Worm (Caenorhabditis elegans): ENCODE measurements around the gene F45E1.5.
A peak's percentile ranks its signal among the peaks of the same experiment; 100 is the strongest.

Gene F45E1.5

ce11 chrX:8019665-8020064 is 43.2 kb downstream of the F45E1.5 start:
- TF ChIP-seq gmeb-1 (tag; optimal IDR thresholded peaks at IDR 0.05) (peak; percentile 47), nhr-23 (tag; optimal IDR thresholded peaks at IDR 0.05) (no peak), egl-27 (tag; optimal IDR thresholded peaks at IDR 0.05) (peak; percentile 72), nhr-129 (tag; optimal IDR thresholded peaks at IDR 0.05) (peak; percentile 93), ceh-82 (tag; optimal IDR thresholded peaks at IDR 0.05) (no peak), R02D3.7 (tag; optimal IDR thresholded peaks at IDR 0.05) (no peak), snpc-4 (tag; optimal IDR thresholded peaks at IDR 0.05) (peak; percentile 56), ZK546.5 (tag; optimal IDR thresholded peaks at IDR 0.05) (no peak), unc-55 (GFP tag; optimal IDR thresholded peaks at IDR 0.05) (peak; percentile 76), skn-1 (tag; optimal IDR thresholded peaks at IDR 0.05) (no peak), ztf-4 (tag; optimal IDR thresholded peaks at IDR 0.05) (peak; percentile 49), nhr-21 (tag; optimal IDR thresholded peaks at IDR 0.05) (peak; percentile 85), elt-1 (tag; optimal IDR thresholded peaks at IDR 0.05) (no peak), C34F6.9 (tag; optimal IDR thresholded peaks at IDR 0.05) (peak; percentile 83), nhr-77 (tag; optimal IDR thresholded peaks at IDR 0.05) (no peak), nhr-12 (tag; optimal IDR thresholded peaks at IDR 0.05) (no peak), mab-5 (tag; optimal IDR thresholded peaks at IDR 0.05) (peak; percentile 4), lin-11 (tag; optimal IDR thresholded peaks at IDR 0.05) (peak; percentile 68), ama-1 (optimal IDR thresholded peaks at IDR 0.05) (peak; percentile 87), unc-62 (GFP tag; optimal IDR thresholded peaks at IDR 0.05) (no peak), aly-2 (tag; optimal IDR thresholded peaks at IDR 0.05) (no peak), zag-1 (tag; optimal IDR thresholded peaks at IDR 0.05) (peak; percentile 62), blmp-1 (tag; optimal IDR thresholded peaks at IDR 0.05; ENCODE audit: insufficient read depth) (peak; percentile 66), Y55F3AM.14 (GFP tag; optimal IDR thresholded peaks at IDR 0.05) (peak; percentile 92), F13H6.1 (tag; optimal IDR thresholded peaks at IDR 0.05) (peak; percentile 95), alr-1 (tag; optimal IDR thresholded peaks at IDR 0.05) (no peak), crh-2 (tag; optimal IDR thresholded peaks at IDR 0.05) (peak; percentile 96), sma-9 (GFP tag; optimal IDR thresholded peaks at IDR 0.05) (peak; percentile 97), sma-9 (tag; optimal IDR thresholded peaks at IDR 0.05) (no peak), nhr-25 (tag; optimal IDR thresholded peaks at IDR 0.05) (peak; percentile 87), lsy-2 (tag; optimal IDR thresholded peaks at IDR 0.05) (peak; percentile 48 to 73), nhr-6 (tag; optimal IDR thresholded peaks at IDR 0.05) (peak; percentile 41), nhr-10 (tag; optimal IDR thresholded peaks at IDR 0.05) (no peak), ztf-1 (GFP tag; conservative IDR thresholded peaks at IDR 0.05) (no peak), mdl-1 (tag; optimal IDR thresholded peaks at IDR 0.05) (peak; percentile 86 to 94), lin-13 (GFP tag; optimal IDR thresholded peaks at IDR 0.05) (peak; percentile 43), sem-4 (tag; optimal IDR thresholded peaks at IDR 0.05) (peak; percentile 81), nhr-11 (tag; optimal IDR thresholded peaks at IDR 0.05) (no peak), sma-3 (GFP tag; optimal IDR thresholded peaks at IDR 0.05) (peak; percentile 70), elt-3 (tag; optimal IDR thresholded peaks at IDR 0.05) (no peak), lin-39 (tag; optimal IDR thresholded peaks at IDR 0.05) (no peak), dmd-4 (tag; optimal IDR thresholded peaks at IDR 0.05) (no peak), fos-1 (tag; optimal IDR thresholded peaks at IDR 0.05) (peak; percentile 81), unc-39 (tag; optimal IDR thresholded peaks at IDR 0.05) (no peak), nhr-237 (tag; optimal IDR thresholded peaks at IDR 0.05) (no peak), ztf-11 (tag; optimal IDR thresholded peaks at IDR 0.05) (no peak), ceh-16 (tag; optimal IDR thresholded peaks at IDR 0.05) (peak; percentile 56), peb-1 (tag; optimal IDR thresholded peaks at IDR 0.05) (no peak), mbf-1 (tag; optimal IDR thresholded peaks at IDR 0.05) (no peak)

All from whole organism, L2 larva.